Fruit fly (Drosophila melanogaster) whole organism, embryonic: ENCODE measurements around the gene CG10317.

Source experiments
- Atf-2 ChIP-seq: fragments of 200-800 bp; sonication (Bioruptor generic); optimal IDR thresholded peaks from 2 replicates; lab custom pipeline; 2016; ENCODE audit warnings: missing biosample characterization, missing genetic modification characterization
- Bgb ChIP-seq: fragments of 200-800 bp; sonication (Bioruptor generic); IDR thresholded peaks from 2 replicates; pipeline ENCODE4 v1.3.6; 2022; ENCODE audit warnings: missing biosample characterization, missing genetic modification characterization; ENCODE audit not compliant: partially characterized antibody
- Blimp-1 ChIP-seq: fragments of 200-800 bp; sonication (Bioruptor generic); optimal IDR thresholded peaks from 3 replicates; lab custom pipeline; 2018; ENCODE audit warnings: missing biosample characterization, missing genetic modification characterization, mild to moderate bottlenecking, moderate library complexity, missing genetic modification reagents
- CG10209 ChIP-seq: fragments of 200-800 bp; sonication (Bioruptor generic); optimal IDR thresholded peaks from 3 replicates; lab custom pipeline; 2017; ENCODE audit warnings: missing biosample characterization, mild to moderate bottlenecking, missing genetic modification characterization, missing genetic modification reagents
- CG10274 ChIP-seq: fragments of 200-800 bp; sonication (Bioruptor generic); optimal IDR thresholded peaks from 3 replicates; lab custom pipeline; 2017; ENCODE audit warnings: missing biosample characterization, mild to moderate bottlenecking, missing genetic modification characterization
- CG10321 ChIP-seq: fragments of 200-800 bp; sonication (Bioruptor generic); IDR thresholded peaks from 2 replicates; pipeline ENCODE4 v1.3.6; 2022; ENCODE audit warnings: missing biosample characterization, missing genetic modification characterization
- CG11093 ChIP-seq: fragments of 200-800 bp; sonication (Bioruptor generic); IDR thresholded peaks from 3 replicates; pipeline ENCODE4 v1.3.6; 2022; ENCODE audit warnings: missing biosample characterization, missing genetic modification characterization
- CG11398 ChIP-seq: fragments of 200-800 bp; sonication (Bioruptor generic); optimal IDR thresholded peaks from 2 replicates; lab custom pipeline; 2016; ENCODE audit warnings: missing biosample characterization, missing genetic modification characterization
- CG12104 ChIP-seq: fragments of 200-800 bp; sonication (Bioruptor generic); optimal IDR thresholded peaks from 3 replicates; lab custom pipeline; 2016; ENCODE audit warnings: missing biosample characterization, missing genetic modification characterization
- CG13624 ChIP-seq: fragments of 200-800 bp; sonication (Bioruptor generic); optimal IDR thresholded peaks from 2 replicates; lab custom pipeline; 2016; ENCODE audit warnings: missing biosample characterization, missing genetic modification characterization
- CG14667 ChIP-seq: fragments of 200-800 bp; sonication (Bioruptor generic); IDR thresholded peaks from 2 replicates; pipeline ENCODE4 v1.3.6; 2022; ENCODE audit warnings: missing biosample characterization, missing genetic modification characterization
- CG15696 ChIP-seq: fragments of 200-800 bp; sonication (Bioruptor generic); optimal IDR thresholded peaks from 2 replicates; lab custom pipeline; 2019; ENCODE audit warnings: missing biosample characterization, mild to moderate bottlenecking, missing genetic modification characterization, moderate library complexity
- CG16813 ChIP-seq: fragments of 200-800 bp; sonication (Bioruptor generic); IDR thresholded peaks from 3 replicates; pipeline ENCODE4 v1.3.6; 2022; ENCODE audit warnings: missing biosample characterization, missing genetic modification characterization; ENCODE audit not compliant: partially characterized antibody
- CG1832 ChIP-seq: fragments of 200-800 bp; sonication (Bioruptor generic); optimal IDR thresholded peaks from 2 replicates; lab custom pipeline; 2017; ENCODE audit warnings: missing biosample characterization, mild to moderate bottlenecking, missing genetic modification characterization, inconsistent platforms
- CG18599 ChIP-seq: fragments of 200-800 bp; sonication (Bioruptor generic); optimal IDR thresholded peaks from 3 replicates; lab custom pipeline; 2017; ENCODE audit warnings: missing biosample characterization, missing genetic modification characterization, mild to moderate bottlenecking, moderate library complexity, missing genetic modification reagents
- CG2199 ChIP-seq: fragments of 200-800 bp; sonication (Bioruptor generic); IDR thresholded peaks from 3 replicates; pipeline ENCODE4 v1.3.6; 2022; ENCODE audit warnings: missing biosample characterization, missing genetic modification characterization
- CG34376 ChIP-seq: fragments of 200-800 bp; sonication (Bioruptor generic); optimal IDR thresholded peaks from 2 replicates; lab custom pipeline; 2018; ENCODE audit warnings: missing biosample characterization, mild to moderate bottlenecking, missing genetic modification characterization
- CG9609 ChIP-seq: fragments of 200-800 bp; sonication (Bioruptor generic); optimal IDR thresholded peaks from 3 replicates; lab custom pipeline; 2016; ENCODE audit warnings: missing biosample characterization, missing genetic modification characterization
- Camta ChIP-seq: fragments of 200-800 bp; sonication (Bioruptor generic); optimal IDR thresholded peaks from 2 replicates; lab custom pipeline; 2016; ENCODE audit warnings: missing biosample characterization, missing genetic modification characterization
- D ChIP-seq, 2 experiments: fragments of 200-800 bp in 1 of 2; fragments of >200 bp in 1 of 2; sonication (Bioruptor generic) in 1 of 2; optimal IDR thresholded peaks; 2 replicates in 1 of 2; 3 replicates in 1 of 2; lab custom pipeline; 2017; ENCODE audit warnings: mild to moderate bottlenecking in 1 of 2, missing biosample characterization in 1 of 2, missing genetic modification characterization in 1 of 2, missing genetic modification reagents in 1 of 2
- Dll ChIP-seq: fragments of 200-800 bp; sonication (Bioruptor generic); IDR thresholded peaks from 4 replicates; pipeline ENCODE4 v1.3.6; 2022; ENCODE audit warnings: missing biosample characterization, missing genetic modification characterization; ENCODE audit not compliant: partially characterized antibody
- Doc3 ChIP-seq: fragments of 200-800 bp; sonication (Bioruptor generic); IDR thresholded peaks from 3 replicates; pipeline ENCODE4 v1.3.6; 2022; ENCODE audit warnings: missing biosample characterization, missing genetic modification characterization; ENCODE audit not compliant: partially characterized antibody
- Drgx ChIP-seq: fragments of 200-800 bp; sonication (Bioruptor generic); IDR thresholded peaks from 2 replicates; pipeline ENCODE4 v1.3.6; 2022; ENCODE audit warnings: missing biosample characterization, missing genetic modification characterization
- E2f1 ChIP-seq: fragments of 200-800 bp; sonication (Bioruptor generic); IDR thresholded peaks from 2 replicates; pipeline ENCODE4 v1.3.6; 2022; ENCODE audit warnings: missing biosample characterization, missing genetic modification characterization
- Hr39 ChIP-seq: fragments of >200 bp; optimal IDR thresholded peaks from 2 replicates; lab custom pipeline; 2017
- Mes4 ChIP-seq: fragments of 200-800 bp; sonication (Bioruptor generic); optimal IDR thresholded peaks from 2 replicates; lab custom pipeline; 2016; ENCODE audit warnings: missing biosample characterization, missing genetic modification characterization
- Oli ChIP-seq: fragments of 200-800 bp; sonication (Bioruptor generic); optimal IDR thresholded peaks from 2 replicates; lab custom pipeline; 2018; ENCODE audit warnings: missing biosample characterization, mild to moderate bottlenecking, missing genetic modification characterization, moderate library complexity
- Tbp ChIP-seq: fragments of >200 bp; optimal IDR thresholded peaks from 2 replicates; lab custom pipeline; 2018; ENCODE audit warnings: missing biosample characterization, missing genetic modification characterization
- amos ChIP-seq: fragments of 200-800 bp; sonication (Bioruptor generic); IDR thresholded peaks from 2 replicates; pipeline ENCODE4 v1.3.6; 2022; ENCODE audit warnings: missing biosample characterization, missing genetic modification characterization; ENCODE audit not compliant: partially characterized antibody
- ara ChIP-seq: fragments of 200-800 bp; sonication (Bioruptor generic); IDR thresholded peaks from 2 replicates; pipeline ENCODE4 v1.3.6; 2022; ENCODE audit warnings: missing biosample characterization, missing genetic modification characterization
- ase ChIP-seq: fragments of 200-800 bp; sonication (Bioruptor generic); IDR thresholded peaks from 3 replicates; pipeline ENCODE4 v1.3.6; 2022; ENCODE audit warnings: missing biosample characterization, missing genetic modification characterization
- bab2 ChIP-seq: fragments of 200-800 bp; sonication (Bioruptor generic); optimal IDR thresholded peaks from 2 replicates; lab custom pipeline; 2016; ENCODE audit warnings: missing biosample characterization, missing genetic modification characterization
- bbx ChIP-seq: fragments of 200-800 bp; sonication (Bioruptor generic); IDR thresholded peaks from 2 replicates; pipeline ENCODE4 v1.3.6; 2022; ENCODE audit warnings: missing biosample characterization, missing genetic modification characterization; ENCODE audit not compliant: partially characterized antibody
- chinmo ChIP-seq: fragments of 200-800 bp; sonication (Bioruptor generic); IDR thresholded peaks from 4 replicates; pipeline ENCODE4 v1.3.6; 2022; ENCODE audit warnings: missing biosample characterization, missing genetic modification characterization; ENCODE audit not compliant: partially characterized antibody
- corto ChIP-seq: fragments of 200-800 bp; sonication (Bioruptor generic); optimal IDR thresholded peaks from 2 replicates; lab custom pipeline; 2016; ENCODE audit warnings: missing biosample characterization, mild to moderate bottlenecking, missing genetic modification characterization, moderate library complexity
- dysf ChIP-seq: fragments of 200-800 bp; sonication (Bioruptor generic); IDR thresholded peaks from 3 replicates; pipeline ENCODE4 v1.3.6; 2022; ENCODE audit warnings: missing biosample characterization, missing genetic modification characterization
- ewg ChIP-seq: fragments of 200-800 bp; sonication (Bioruptor generic); optimal IDR thresholded peaks from 3 replicates; lab custom pipeline; 2017; ENCODE audit warnings: mild to moderate bottlenecking, missing biosample characterization, missing genetic modification reagents, missing genetic modification characterization
- fru ChIP-seq: fragments of >200 bp; optimal IDR thresholded peaks from 2 replicates; lab custom pipeline; 2017
- grn ChIP-seq: fragments of 200-800 bp; sonication (Bioruptor generic); optimal IDR thresholded peaks from 3 replicates; lab custom pipeline; 2017; ENCODE audit warnings: missing biosample characterization, missing genetic modification characterization
- ham ChIP-seq: fragments of 200-800 bp; sonication (Bioruptor generic); IDR thresholded peaks from 2 replicates; pipeline ENCODE4 v1.3.6; 2022; ENCODE audit warnings: missing biosample characterization, missing genetic modification characterization
- hkb ChIP-seq, 2 experiments: fragments of 200-800 bp in 1 of 2; fragments of >200 bp in 1 of 2; sonication (Bioruptor generic) in 1 of 2; IDR thresholded peaks in 1 of 2; optimal IDR thresholded peaks in 1 of 2; 2 replicates each; pipeline versions ENCODE4 v1.3.6 to Lab custom; 2017 to 2022; ENCODE audit warnings: missing biosample characterization in 1 of 2, missing genetic modification characterization in 1 of 2
- jumu ChIP-seq: fragments of 200-800 bp; sonication (Bioruptor generic); optimal IDR thresholded peaks from 3 replicates; lab custom pipeline; 2016; ENCODE audit warnings: missing biosample characterization, missing genetic modification characterization
- lola ChIP-seq, 3 experiments: fragments of >200 bp in 2 of 3; fragments of 200-800 bp in 1 of 3; sonication (Bioruptor generic) in 1 of 3; optimal IDR thresholded peaks; 2 replicates each; lab custom pipeline; 2017 to 2019; ENCODE audit warnings: missing biosample characterization in 3 of 3, missing genetic modification characterization in 3 of 3, mild to moderate bottlenecking in 1 of 3, moderate library complexity in 1 of 3
- luna ChIP-seq: fragments of 200-800 bp; sonication (Bioruptor generic); optimal IDR thresholded peaks from 2 replicates; lab custom pipeline; 2016; ENCODE audit warnings: missing biosample characterization, missing genetic modification characterization
- nom ChIP-seq: fragments of 200-800 bp; sonication (Bioruptor generic); optimal IDR thresholded peaks from 2 replicates; lab custom pipeline; 2017; ENCODE audit warnings: missing biosample characterization, missing genetic modification characterization, mild to moderate bottlenecking, moderate library complexity, missing genetic modification reagents
- pfk ChIP-seq: fragments of 200-800 bp; sonication (Bioruptor generic); optimal IDR thresholded peaks from 2 replicates; lab custom pipeline; 2018; ENCODE audit warnings: missing biosample characterization, mild to moderate bottlenecking, missing genetic modification characterization, moderate library complexity
- sob ChIP-seq: fragments of 200-800 bp; sonication (Bioruptor generic); IDR thresholded peaks from 2 replicates; pipeline ENCODE4 v1.3.6; 2022; ENCODE audit warnings: missing biosample characterization, missing genetic modification characterization
- sr ChIP-seq: fragments of 200-800 bp; sonication (Bioruptor generic); IDR thresholded peaks from 3 replicates; pipeline ENCODE4 v1.3.6; 2022; ENCODE audit warnings: missing biosample characterization, missing genetic modification characterization
- tll ChIP-seq, 2 experiments: fragments of 200-800 bp in 1 of 2; fragments of >200 bp in 1 of 2; sonication (Bioruptor generic) in 1 of 2; optimal IDR thresholded peaks; 2 replicates each; lab custom pipeline; 2017 to 2019; ENCODE audit warnings: missing biosample characterization in 2 of 2, missing genetic modification characterization in 2 of 2, mild to moderate bottlenecking in 1 of 2, moderate library complexity in 1 of 2

The CG10317 gene

DNA sequence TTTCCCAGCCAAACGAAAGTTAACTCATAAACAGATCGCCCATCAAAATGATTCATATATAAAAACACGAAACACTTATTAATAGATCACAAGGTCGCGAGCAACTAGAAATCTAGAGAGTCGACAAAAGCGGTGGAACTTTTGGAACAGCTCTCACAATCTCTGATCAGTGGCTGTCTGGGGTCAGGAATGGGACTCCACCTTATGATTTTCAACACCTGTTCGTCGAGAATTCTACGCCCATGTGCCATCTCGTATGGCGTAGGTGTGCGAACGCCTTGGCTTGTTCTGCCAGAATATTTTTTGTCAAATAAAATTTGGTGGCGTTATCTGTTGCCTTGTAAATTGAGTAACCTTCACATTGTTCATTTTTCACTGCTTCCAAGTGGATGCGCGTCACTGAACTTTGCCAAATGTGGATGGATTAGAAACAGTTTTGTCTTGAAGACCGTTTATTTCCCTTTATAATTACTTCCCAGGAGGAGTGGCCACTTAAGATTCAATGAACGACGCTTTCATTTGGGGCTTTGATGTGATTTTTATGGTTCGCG lies 14.9 kb downstream of the CG10317 start (continued):
- TF ChIP-seq sr (GFP tag; lab: Robert Waterston, UW) (peak; percentile 93), tll (GFP tag; optimal IDR thresholded peaks at IDR 0.05; lab: Kevin White, UChicago) (no peak), CG10274 (GFP tag; lab: Kevin White, UChicago) (no peak), CG2199 (GFP tag; lab: Robert Waterston, UW) (no peak), grn (GFP tag; lab: Kevin White, UChicago) (no peak), Hr39 (no peak), chinmo (peak; percentile 82; the same call in 2 of the 4 replicates), nom (no peak), bbx (GFP tag; lab: Robert Waterston, UW) (no peak), Doc3 (GFP tag; lab: Robert Waterston, UW) (no peak), pfk (GFP tag; lab: Kevin White, UChicago) (no peak), CG1832 (GFP tag; lab: Kevin White, UChicago) (no peak), CG11093 (no peak), Tbp (GFP tag; lab: Kevin White, UChicago) (no peak), CG34376 (GFP tag; lab: Kevin White, UChicago) (peak; percentile 90), Oli (tag; lab: Kevin White, UChicago) (no peak), CG10321 (no peak), Atf-2 (no peak), dysf (GFP tag; lab: Robert Waterston, UW) (peak; percentile 63), ewg (GFP tag; lab: Kevin White, UChicago) (no peak), D (optimal IDR thresholded peaks at IDR 0.05; lab: Kevin White, UChicago) (no peak), D (GFP tag; optimal IDR thresholded peaks at IDR 0.05; lab: Kevin White, UChicago) (no peak), CG18599 (GFP tag; lab: Kevin White, UChicago) (peak; percentile 79), Camta (GFP tag; lab: Kevin White, UChicago) (no peak), Blimp-1 (GFP tag; lab: Kevin White, UChicago) (no peak), Mes4 (GFP tag; lab: Kevin White, UChicago) (no peak), corto (GFP tag; lab: Kevin White, UChicago) (no peak), Drgx (no peak), hkb (optimal IDR thresholded peaks at IDR 0.05; lab: Kevin White, UChicago) (no peak), hkb (GFP tag; IDR thresholded peaks at IDR 0.05; lab: Robert Waterston, UW) (peak; percentile 35; the same call in 1 of the 2 replicates), CG16813 (GFP tag; lab: Robert Waterston, UW) (no peak), bab2 (no peak), CG11398 (no peak), ham (GFP tag; lab: Robert Waterston, UW) (no peak), E2f1 (no peak; the same call in 1 of the 2 replicates), amos (GFP tag; lab: Robert Waterston, UW) (no peak), CG12104 (GFP tag; lab: Kevin White, UChicago) (no peak), CG9609 (GFP tag; lab: Kevin White, UChicago) (no peak), ara (GFP tag; lab: Robert Waterston, UW) (no peak), fru (lab: Kevin White, UChicago) (no peak), Bgb (GFP tag; lab: Robert Waterston, UW) (no peak), CG10209 (no peak), luna (GFP tag; lab: Kevin White, UChicago) (no peak), Dll (GFP tag; lab: Robert Waterston, UW) (no peak), ase (no peak), CG14667 (GFP tag; lab: Robert Waterston, UW) (no peak), CG15696 (tag; lab: Kevin White, UChicago) (no peak), lola (GFP tag; optimal IDR thresholded peaks at IDR 0.05; lab: Kevin White, UChicago) (no peak), jumu (GFP tag; lab: Kevin White, UChicago) (peak; percentile 33), CG13624 (GFP tag; lab: Kevin White, UChicago) (peak; percentile 74), sob (GFP tag; lab: Robert Waterston, UW) (peak; percentile 63)
